Worm (Caenorhabditis elegans) whole organism, midembryonic: ENCODE measurements around the gene C01G10.6.

Experiments
- klf-2 ChIP-seq: fragments of 200-800 bp; sonication (Bioruptor generic); conservative IDR thresholded peaks from 2 replicates; pipeline ENCODE4 v1.3.6; 2022; ENCODE audit warnings: missing genetic modification reagents, missing genetic modification characterization, missing compliant biosample characterization
- tab-1 ChIP-seq: fragments of 200-800 bp; sonication (Bioruptor generic); IDR thresholded peaks from 2 replicates; pipeline ENCODE4 v1.3.6; 2022; ENCODE audit warnings: missing genetic modification characterization, missing compliant biosample characterization

DNA sequence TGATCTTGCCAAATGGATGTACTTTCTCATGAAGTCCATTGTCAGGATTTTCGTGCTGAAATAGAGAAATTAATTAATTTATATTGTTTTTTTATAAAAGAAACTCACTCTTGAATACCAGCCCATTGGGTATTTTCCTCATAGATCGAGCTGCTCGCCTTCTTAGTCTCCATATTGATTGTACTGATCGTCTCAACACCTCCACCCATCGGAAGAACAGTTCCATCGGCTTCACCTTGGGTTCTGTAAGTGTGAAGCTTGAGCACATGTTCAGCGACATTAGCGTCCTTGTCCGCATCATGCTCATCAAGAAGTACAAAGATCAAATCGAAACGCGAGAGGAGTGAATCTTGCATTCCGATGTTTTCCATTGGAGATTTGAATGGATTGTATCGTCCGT is 29.7 kb upstream of the C01G10.6 start:
- TF ChIP-seq klf-2 (GFP tag; lab: Robert Waterston, UW): no peak
- no peak for TF ChIP-seq tab-1 (GFP tag; lab: Robert Waterston, UW)
